Worm (Caenorhabditis elegans) whole organism, L1 larva: ENCODE data around the gene K11H12.5.

Experiments used
- C16A3.4 ChIP-seq: fragments of 150-350 bp; optimal IDR thresholded peaks from 2 replicates; lab custom pipeline; 2014; ENCODE audit warnings: missing biosample characterization, missing genetic modification characterization
- F16B12.6 ChIP-seq: fragments of 150-350 bp; optimal IDR thresholded peaks from 2 replicates; lab custom pipeline; 2014; ENCODE audit warnings: missing biosample characterization, missing genetic modification characterization
- Y116A8C.19 ChIP-seq: sonication (generic microtip); optimal IDR thresholded peaks from 2 replicates; lab custom pipeline; 2016; ENCODE audit warnings: missing compliant biosample characterization, missing genetic modification characterization, borderline replicate concordance
- aha-1 ChIP-seq: fragments of 150-350 bp; optimal IDR thresholded peaks from 2 replicates; lab custom pipeline; 2014; ENCODE audit warnings: missing biosample characterization, missing genetic modification characterization
- alr-1 ChIP-seq: fragments of 200-800 bp; sonication (Bioruptor generic); optimal IDR thresholded peaks from 2 replicates; lab custom pipeline; 2018; ENCODE audit warnings: borderline replicate concordance, mild to moderate bottlenecking, missing genetic modification characterization, missing compliant biosample characterization
- aly-2 ChIP-seq: fragments of 150-350 bp; optimal IDR thresholded peaks from 2 replicates; lab custom pipeline; 2014; ENCODE audit warnings: missing biosample characterization, missing genetic modification characterization
- blmp-1 ChIP-seq: fragments of 150-350 bp; optimal IDR thresholded peaks from 2 replicates; lab custom pipeline; 2014; ENCODE audit warnings: missing biosample characterization, missing genetic modification characterization
- ceh-8 ChIP-seq: fragments of 200-800 bp; sonication (Bioruptor generic); optimal IDR thresholded peaks from 2 replicates; lab custom pipeline; 2018; ENCODE audit warnings: mild to moderate bottlenecking, missing genetic modification characterization, moderate library complexity, missing compliant biosample characterization
- ceh-82 ChIP-seq, 3 experiments: fragments of 150-350 bp in 1 of 3; sonication (generic microtip) in 2 of 3; optimal IDR thresholded peaks; 2 replicates each; lab custom pipeline; 2014 to 2017; ENCODE audit warnings: missing biosample characterization in 3 of 3, missing genetic modification characterization in 3 of 3
- ceh-90 ChIP-seq: sonication (generic microtip); optimal IDR thresholded peaks from 2 replicates; lab custom pipeline; 2016; ENCODE audit warnings: missing genetic modification characterization, missing compliant biosample characterization
- dsc-1 ChIP-seq: sonication (generic microtip); optimal IDR thresholded peaks from 2 replicates; lab custom pipeline; 2016; ENCODE audit warnings: mild to moderate bottlenecking, missing genetic modification characterization, missing compliant biosample characterization
- efl-1 ChIP-seq, 4 experiments: fragments of 150-350 bp; optimal IDR thresholded peaks in 3 of 4; peaks in 1 of 4; 1 replicate in 1 of 4; 2 replicates in 3 of 4; lab custom pipeline; 2014; ENCODE audit warnings: missing biosample characterization in 2 of 4, missing genetic modification characterization in 2 of 4, missing genetic modification reagents in 2 of 4
- egl-13 ChIP-seq: sonication (generic microtip); optimal IDR thresholded peaks from 2 replicates; lab custom pipeline; 2016; ENCODE audit warnings: missing genotype, missing genetic modification reagents, missing genetic modification characterization, missing compliant biosample characterization
- egl-27 ChIP-seq, 2 experiments: fragments of 150-350 bp in 1 of 2; sonication (generic microtip); optimal IDR thresholded peaks; 3 replicates each; lab custom pipeline; 2017 to 2018; ENCODE audit warnings: missing biosample characterization in 2 of 2, missing genetic modification characterization in 2 of 2, missing genetic modification reagents in 2 of 2
- elt-2 ChIP-seq: sonication (generic microtip); optimal IDR thresholded peaks from 2 replicates; lab custom pipeline; 2016; ENCODE audit warnings: missing genetic modification characterization, mild to moderate bottlenecking, inconsistent platforms, missing compliant biosample characterization, missing genetic modification reagents
- elt-3 ChIP-seq, 6 experiments: fragments of 150-350 bp in 1 of 6; sonication (generic microtip); optimal IDR thresholded peaks; 2 replicates each; lab custom pipeline; 2017 to 2018; ENCODE audit warnings: missing biosample characterization in 6 of 6, missing genetic modification characterization in 6 of 6, inconsistent platforms in 1 of 6
- fkh-4 ChIP-seq: sonication (generic microtip); optimal IDR thresholded peaks from 2 replicates; lab custom pipeline; 2016; ENCODE audit warnings: missing compliant biosample characterization, missing genetic modification characterization, borderline replicate concordance
- grh-1 ChIP-seq: fragments of 200-800 bp; sonication (Bioruptor generic); IDR thresholded peaks from 2 replicates; pipeline ENCODE4 v1.3.6; 2022; ENCODE audit warnings: missing genetic modification reagents, missing genetic modification characterization, missing compliant biosample characterization
- hlh-4 ChIP-seq: sonication (generic microtip); optimal IDR thresholded peaks from 2 replicates; lab custom pipeline; 2016; ENCODE audit warnings: mild to moderate bottlenecking, missing genetic modification characterization, missing compliant biosample characterization
- hpl-2 ChIP-seq: fragments of 150-350 bp; optimal IDR thresholded peaks from 2 replicates; lab custom pipeline; 2014; ENCODE audit warnings: missing biosample characterization, missing genetic modification reagents, missing genetic modification characterization
- isw-1 ChIP-seq: fragments of 200-800 bp; sonication (Bioruptor generic); IDR thresholded peaks from 2 replicates; pipeline ENCODE4 v1.3.6; 2022; ENCODE audit warnings: missing genetic modification characterization, missing compliant biosample characterization
- lin-15B ChIP-seq: fragments of 150-350 bp; sonication (generic microtip); optimal IDR thresholded peaks from 3 replicates; lab custom pipeline; 2014; ENCODE audit warnings: missing biosample characterization, missing genetic modification characterization
- lin-35 ChIP-seq, 2 experiments: fragments of 150-350 bp; optimal IDR thresholded peaks; 2 replicates each; lab custom pipeline; 2014; ENCODE audit warnings: missing biosample characterization in 2 of 2, missing genetic modification characterization in 2 of 2, missing genetic modification reagents in 2 of 2
- lin-39 ChIP-seq: fragments of 150-350 bp; optimal IDR thresholded peaks from 2 replicates; lab custom pipeline; 2014; ENCODE audit warnings: missing biosample characterization, missing genetic modification reagents, missing genetic modification characterization
- mef-2 ChIP-seq: fragments of 150-350 bp; optimal IDR thresholded peaks from 2 replicates; lab custom pipeline; 2014; ENCODE audit warnings: missing biosample characterization, missing genetic modification characterization
- mep-1 ChIP-seq: fragments of 150-350 bp; optimal IDR thresholded peaks from 2 replicates; lab custom pipeline; 2014; ENCODE audit warnings: missing biosample characterization, missing genetic modification characterization
- nhr-11 ChIP-seq: fragments of 150-350 bp; optimal IDR thresholded peaks from 2 replicates; lab custom pipeline; 2014; ENCODE audit warnings: missing biosample characterization, missing genetic modification characterization
- nhr-12 ChIP-seq: sonication (generic microtip); optimal IDR thresholded peaks from 2 replicates; lab custom pipeline; 2017; ENCODE audit warnings: missing biosample characterization, missing genetic modification characterization
- nhr-28 ChIP-seq: fragments of 150-350 bp; optimal IDR thresholded peaks from 2 replicates; lab custom pipeline; 2014; ENCODE audit warnings: missing biosample characterization, missing genetic modification characterization
- nhr-47 ChIP-seq: sonication (generic microtip); optimal IDR thresholded peaks from 2 replicates; lab custom pipeline; 2016; ENCODE audit warnings: mild to moderate bottlenecking, missing genetic modification characterization, moderate library complexity, missing compliant biosample characterization
- nhr-77 ChIP-seq: fragments of 150-350 bp; optimal IDR thresholded peaks from 2 replicates; lab custom pipeline; 2014; ENCODE audit warnings: missing biosample characterization, missing genetic modification characterization
- nhr-85 ChIP-seq: sonication (generic microtip); peaks from one replicate; lab custom pipeline; 2016; ENCODE audit warnings: missing genetic modification characterization, inconsistent platforms, missing compliant biosample characterization
- nhr-90 ChIP-seq: sonication (generic microtip); optimal IDR thresholded peaks from 2 replicates; lab custom pipeline; 2016; ENCODE audit warnings: mild to moderate bottlenecking, missing genetic modification characterization, missing compliant biosample characterization; ENCODE audit not compliant: poor library complexity
- pag-3 ChIP-seq: sonication (generic microtip); optimal IDR thresholded peaks from 2 replicates; lab custom pipeline; 2017; ENCODE audit warnings: missing genetic modification characterization, mild to moderate bottlenecking, missing compliant biosample characterization, antibody characterized with exemption, borderline replicate concordance; ENCODE audit not compliant: insufficient read depth
- pqm-1 ChIP-seq: sonication (generic microtip); optimal IDR thresholded peaks from 3 replicates; lab custom pipeline; 2017; ENCODE audit warnings: missing biosample characterization, missing genetic modification characterization
- rnt-1 ChIP-seq: sonication (generic microtip); optimal IDR thresholded peaks from 2 replicates; lab custom pipeline; 2016; ENCODE audit warnings: mild to moderate bottlenecking, missing genetic modification characterization, moderate library complexity, missing compliant biosample characterization
- snpc-4 ChIP-seq: fragments of 150-350 bp; optimal IDR thresholded peaks from 2 replicates; lab custom pipeline; 2014; ENCODE audit warnings: missing biosample characterization, missing genetic modification characterization
- snu-23 ChIP-seq: sonication (generic microtip); optimal IDR thresholded peaks from 2 replicates; lab custom pipeline; 2016; ENCODE audit warnings: missing genetic modification characterization, missing compliant biosample characterization
- tbx-2 ChIP-seq: sonication (generic microtip); optimal IDR thresholded peaks from 2 replicates; lab custom pipeline; 2016; ENCODE audit warnings: missing genetic modification characterization, missing compliant biosample characterization
- vab-15 ChIP-seq: sonication (generic microtip); optimal IDR thresholded peaks from 2 replicates; lab custom pipeline; 2017; ENCODE audit warnings: missing genotype, mild to moderate bottlenecking, missing genetic modification characterization, missing compliant biosample characterization
- xbp-1 ChIP-seq: sonication (generic microtip); optimal IDR thresholded peaks from 2 replicates; lab custom pipeline; 2016; ENCODE audit warnings: missing genetic modification characterization, missing compliant biosample characterization
- zag-1 ChIP-seq: fragments of 150-350 bp; optimal IDR thresholded peaks from 2 replicates; lab custom pipeline; 2014; ENCODE audit warnings: missing biosample characterization, missing genetic modification characterization

The K11H12.5 gene

ce11 chrIV:664122-664521, 12.3 kb upstream of the K11H12.5 start (continued):
- TF ChIP-seq fkh-4 (tag; lab: Kevin White, UChicago) (no peak), lin-35 (GFP tag; optimal IDR thresholded peaks at IDR 0.05; lab: Kevin White, UChicago) (peak in 1 of 2 experiments; percentile 0), nhr-90 (tag; lab: Kevin White, UChicago) (no peak), efl-1 (optimal IDR thresholded peaks at IDR 0.05; lab: Kevin White, UChicago) (no peak), efl-1 (GFP tag; optimal IDR thresholded peaks at IDR 0.05 in 1 of 2; lab: Kevin White, UChicago) (peak in 1 of 2 experiments; percentile 45), vab-15 (no peak), nhr-11 (tag; lab: Kevin White, UChicago) (no peak), lin-15B (tag; lab: Kevin White, UChicago) (no peak), nhr-47 (tag; lab: Kevin White, UChicago) (no peak), blmp-1 (tag; lab: Kevin White, UChicago) (peak; percentile 63), xbp-1 (tag; lab: Kevin White, UChicago) (no peak)

- TF ChIP-seq elt-2: no peak
- no peak for TF ChIP-seq grh-1 (GFP tag; lab: Robert Waterston, UW)
- no peak for TF ChIP-seq isw-1
- no peak for TF ChIP-seq nhr-77
- no peak for TF ChIP-seq egl-13 (tag; lab: Kevin White, UChicago)
- TF ChIP-seq pqm-1: no peak
- TF ChIP-seq ceh-82 (tag; optimal IDR thresholded peaks at IDR 0.05; lab: Kevin White, UChicago): no peak
- no peak for TF ChIP-seq snu-23 (GFP tag; lab: Kevin White, UChicago)
- no peak for TF ChIP-seq mef-2 (tag; lab: Kevin White, UChicago)
- TF ChIP-seq alr-1 (tag; lab: Kevin White, UChicago): no peak
- TF ChIP-seq snpc-4 (tag; lab: Kevin White, UChicago): no peak
- no peak for TF ChIP-seq mep-1
- no peak for TF ChIP-seq F16B12.6 (tag; lab: Kevin White, UChicago)
- TF ChIP-seq elt-3 (tag; optimal IDR thresholded peaks at IDR 0.05; lab: Kevin White, UChicago): no peak
- TF ChIP-seq blmp-1 (tag; lab: Kevin White, UChicago): no peak
Measured at ce11 chrIV:665225-665624, 11.2 kb upstream of the K11H12.5 start, which contains the start of gene K11H12.7. Gene K11H12.7 (plus strand): TSS chrIV:665525.

- TF ChIP-seq nhr-28 (tag; lab: Kevin White, UChicago): no peak
- TF ChIP-seq hpl-2: no peak
- TF ChIP-seq isw-1: no peak
- TF ChIP-seq dsc-1 (tag; lab: Kevin White, UChicago): no peak
- no peak for TF ChIP-seq tbx-2 (tag; lab: Kevin White, UChicago)
- TF ChIP-seq rnt-1: no peak
- no peak for TF ChIP-seq lin-39 (tag; lab: Kevin White, UChicago)
- no peak for TF ChIP-seq ceh-82 (tag; optimal IDR thresholded peaks at IDR 0.05; lab: Kevin White, UChicago)
- no peak for TF ChIP-seq lin-35 (GFP tag; optimal IDR thresholded peaks at IDR 0.05; lab: Kevin White, UChicago)
- no peak for TF ChIP-seq ceh-90 (tag; lab: Kevin White, UChicago)
- no peak for TF ChIP-seq snu-23 (GFP tag; lab: Kevin White, UChicago)
Measured at ce11 chrIV:666991-667390, 9.4 kb upstream of the K11H12.5 start, which contains the start of gene K11H12.6. Gene K11H12.6 (plus strand): TSS chrIV:667291.

ce11 chrIV:670455-670854, 5.9 kb upstream of the K11H12.5 start, which contains the start of gene K11H12.11:
Gene K11H12.11 (minus strand): TSS chrIV:670555.
- no peak for TF ChIP-seq efl-1 (optimal IDR thresholded peaks at IDR 0.05; lab: Kevin White, UChicago)
- peak in 1 of 2 experiments; percentile 35 for TF ChIP-seq efl-1 (GFP tag; optimal IDR thresholded peaks at IDR 0.05 in 1 of 2; lab: Kevin White, UChicago)
- TF ChIP-seq lin-15B (tag; lab: Kevin White, UChicago): no peak
- TF ChIP-seq egl-27 (tag; optimal IDR thresholded peaks at IDR 0.05; lab: Kevin White, UChicago): no peak
- no peak for TF ChIP-seq elt-3 (tag; optimal IDR thresholded peaks at IDR 0.05; lab: Kevin White, UChicago)
- TF ChIP-seq hpl-2: no peak
- TF ChIP-seq ceh-90 (tag; lab: Kevin White, UChicago): no peak
- TF ChIP-seq nhr-85: peak; percentile 6

DNA sequence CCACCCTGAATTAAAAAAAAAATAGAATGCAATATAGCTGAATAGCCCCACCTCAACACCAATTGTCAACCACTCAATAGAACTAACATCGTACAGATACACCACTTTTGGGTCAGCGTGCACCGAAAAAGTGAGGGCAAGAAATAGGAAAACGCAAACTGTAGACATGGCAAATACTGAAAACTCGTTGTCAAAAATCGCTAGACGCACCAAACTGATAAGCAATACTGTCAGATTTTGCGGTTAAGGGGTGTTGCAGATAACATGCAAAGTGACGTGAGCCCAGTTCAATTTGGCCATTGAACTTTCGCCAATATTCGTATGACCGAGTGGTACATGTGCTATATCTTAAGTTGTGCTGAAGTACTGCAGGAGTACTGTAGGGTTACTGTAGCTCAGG, 3.1 kb upstream of the K11H12.5 start, which contains the start of gene K11H12.3:
TSS of gene K11H12.3 (minus strand) at position 168 of the 400 bp plus-strand sequence.
- TF ChIP-seq F16B12.6 (tag; lab: Kevin White, UChicago): no peak
- no peak for TF ChIP-seq nhr-12 (tag; lab: Kevin White, UChicago)
- TF ChIP-seq lin-39 (tag; lab: Kevin White, UChicago): no peak
- peak in 1 of 2 experiments; percentile 4 for TF ChIP-seq lin-35 (GFP tag; optimal IDR thresholded peaks at IDR 0.05; lab: Kevin White, UChicago)
- no peak for TF ChIP-seq pag-3 (tag; lab: Kevin White, UChicago)
- TF ChIP-seq efl-1 (optimal IDR thresholded peaks at IDR 0.05; lab: Kevin White, UChicago): no peak
- TF ChIP-seq efl-1 (GFP tag; optimal IDR thresholded peaks at IDR 0.05 in 1 of 2; lab: Kevin White, UChicago): peak in 1 of 2 experiments; percentile 29
- no peak for TF ChIP-seq nhr-77
- no peak for TF ChIP-seq aha-1 (tag; lab: Kevin White, UChicago)
- no peak for TF ChIP-seq Y116A8C.19 (tag; lab: Kevin White, UChicago)
- no peak for TF ChIP-seq aly-2 (tag; lab: Kevin White, UChicago)
- no peak for TF ChIP-seq C16A3.4 (tag; lab: Kevin White, UChicago)
- TF ChIP-seq mef-2 (tag; lab: Kevin White, UChicago): no peak
- no peak for TF ChIP-seq mep-1
- TF ChIP-seq hlh-4 (tag; lab: Kevin White, UChicago): no peak
- no peak for TF ChIP-seq zag-1 (tag; lab: Kevin White, UChicago)
- no peak for TF ChIP-seq ceh-8
- no peak for TF ChIP-seq isw-1
- TF ChIP-seq alr-1 (tag; lab: Kevin White, UChicago): no peak
